Fruit fly (Drosophila melanogaster) whole organism, adult: ENCODE measurements around the gene Plc21C.

ENCODE experiments used
- CG11617 ChIP-seq: fragments of 200-800 bp; sonication (Bioruptor generic); optimal IDR thresholded peaks from 2 replicates; lab custom pipeline; 2017; ENCODE audit warnings: mild to moderate bottlenecking, missing biosample characterization, missing genetic modification reagents, missing genetic modification characterization
- CG14711 ChIP-seq: fragments of 200-800 bp; sonication (Bioruptor generic); optimal IDR thresholded peaks from 2 replicates; lab custom pipeline; 2018; ENCODE audit warnings: missing biosample characterization, mild to moderate bottlenecking, missing genetic modification characterization, moderate library complexity
- CG33017 ChIP-seq: fragments of 200-800 bp; sonication (Bioruptor generic); optimal IDR thresholded peaks from 2 replicates; lab custom pipeline; 2018; ENCODE audit warnings: missing biosample characterization, mild to moderate bottlenecking, missing genetic modification characterization, moderate library complexity
- CG7045 ChIP-seq: fragments of 200-800 bp; sonication (Bioruptor generic); optimal IDR thresholded peaks from 2 replicates; lab custom pipeline; 2017; ENCODE audit warnings: missing biosample characterization, mild to moderate bottlenecking, missing genetic modification characterization
- CG7101 ChIP-seq: fragments of 200-800 bp; sonication (Bioruptor generic); optimal IDR thresholded peaks from 2 replicates; lab custom pipeline; 2018; ENCODE audit warnings: missing biosample characterization, mild to moderate bottlenecking, missing genetic modification characterization, moderate library complexity
- Clk ChIP-seq: fragments of 200-800 bp; sonication (Bioruptor generic); optimal IDR thresholded peaks from 2 replicates; lab custom pipeline; 2017; ENCODE audit warnings: missing biosample characterization, missing genetic modification characterization
- Mnt ChIP-seq: fragments of 200-800 bp; sonication (Bioruptor generic); optimal IDR thresholded peaks from 2 replicates; lab custom pipeline; 2016; ENCODE audit warnings: missing biosample characterization, mild to moderate bottlenecking, missing genetic modification characterization
- bab1 ChIP-seq: fragments of 200-800 bp; sonication (Bioruptor generic); optimal IDR thresholded peaks from 3 replicates; lab custom pipeline; 2019; ENCODE audit warnings: missing biosample characterization, mild to moderate bottlenecking, missing genetic modification characterization, moderate library complexity
- cic ChIP-seq: fragments of 200-800 bp; sonication (Bioruptor generic); optimal IDR thresholded peaks from 2 replicates; lab custom pipeline; 2017; ENCODE audit warnings: missing biosample characterization, mild to moderate bottlenecking, missing genetic modification characterization, moderate library complexity
- cnc ChIP-seq, 2 experiments: fragments of >200 bp; optimal IDR thresholded peaks; 2 replicates each; lab custom pipeline; 2017
- kay ChIP-seq: fragments of 200-800 bp; sonication (Bioruptor generic); peaks from one replicate; lab custom pipeline; 2016; ENCODE audit warnings: missing biosample characterization, missing genetic modification characterization, borderline replicate concordance
- ovo ChIP-seq: fragments of 200-800 bp; sonication (Bioruptor generic); optimal IDR thresholded peaks from 2 replicates; lab custom pipeline; 2016; ENCODE audit warnings: missing biosample characterization, missing genetic modification characterization
- toe ChIP-seq: fragments of 200-800 bp; sonication (Bioruptor generic); optimal IDR thresholded peaks from 2 replicates; lab custom pipeline; 2016; ENCODE audit warnings: missing biosample characterization, missing genetic modification characterization

DNA sequence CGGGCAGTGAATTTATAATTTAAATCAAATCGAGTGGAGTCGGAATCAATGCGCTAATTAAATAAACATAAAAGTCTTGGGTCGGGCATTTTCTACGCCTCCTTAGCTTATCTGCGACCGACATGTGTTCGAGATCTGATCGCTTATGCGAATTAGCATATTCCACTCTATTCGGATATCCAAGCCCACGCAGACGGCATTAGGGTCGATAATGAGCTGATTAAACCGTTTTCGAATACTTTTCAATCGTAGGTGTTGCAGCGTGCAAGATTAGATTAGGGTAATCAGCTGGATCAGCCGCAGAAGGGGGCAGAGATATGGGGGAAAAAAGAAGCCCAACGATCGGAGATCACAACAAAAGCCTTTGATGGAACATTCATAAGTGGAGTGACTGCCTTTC is 84.8 kb downstream of the Plc21C start:
- TF ChIP-seq cnc (optimal IDR thresholded peaks at IDR 0.05; lab: Kevin White, UChicago) (no peak), toe (GFP tag; lab: Kevin White, UChicago) (no peak), CG33017 (no peak), Clk (no peak), kay (GFP tag; lab: Kevin White, UChicago) (no peak), CG7101 (tag; lab: Kevin White, UChicago) (no peak), Mnt (GFP tag; lab: Kevin White, UChicago) (no peak), CG7045 (GFP tag; lab: Kevin White, UChicago) (no peak), CG11617 (GFP tag; lab: Kevin White, UChicago) (no peak), CG14711 (no peak), cic (GFP tag; lab: Kevin White, UChicago) (no peak), bab1 (GFP tag; lab: Kevin White, UChicago) (no peak), ovo (no peak)
